Worm (Caenorhabditis elegans) whole organism, L2 larva: ENCODE results near the gene hpo-34.

Source experiments
- F13H6.1 ChIP-seq: sonication (generic microtip); optimal IDR thresholded peaks from 2 replicates; lab custom pipeline; 2016; ENCODE audit warnings: missing genetic modification characterization, missing compliant biosample characterization
- elt-3 ChIP-seq: sonication (generic microtip); optimal IDR thresholded peaks from 2 replicates; lab custom pipeline; 2017; ENCODE audit warnings: missing biosample characterization, missing genetic modification characterization
- nhr-11 ChIP-seq: fragments of 150-350 bp; optimal IDR thresholded peaks from 2 replicates; lab custom pipeline; 2014; ENCODE audit warnings: missing biosample characterization, missing genetic modification characterization
- snpc-4 ChIP-seq: fragments of 150-350 bp; optimal IDR thresholded peaks from 2 replicates; lab custom pipeline; 2014; ENCODE audit warnings: missing biosample characterization, missing genetic modification characterization
- unc-39 ChIP-seq: fragments of 150-350 bp; optimal IDR thresholded peaks from 2 replicates; lab custom pipeline; 2014; ENCODE audit warnings: missing biosample characterization, missing genetic modification characterization

DNA sequence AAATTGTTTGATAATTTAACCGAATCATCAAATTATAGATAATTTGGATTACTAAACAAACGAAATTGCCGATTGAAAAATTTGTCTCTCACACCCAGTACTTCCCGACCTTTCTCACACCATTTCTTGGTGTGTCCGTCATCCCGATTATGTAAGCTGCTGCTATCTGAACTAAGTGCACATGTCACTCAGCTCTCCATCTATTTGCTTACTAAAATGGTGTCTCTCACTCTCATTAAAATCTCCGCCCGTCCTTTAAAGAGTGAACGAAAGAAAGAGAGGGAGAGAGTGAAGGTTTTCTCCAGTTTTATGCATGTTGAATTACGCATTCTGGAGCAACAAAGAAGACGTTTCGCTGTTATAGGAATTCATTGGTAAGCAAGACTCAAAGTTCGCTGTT lies 35.7 kb upstream of the hpo-34 start:
- TF ChIP-seq snpc-4 (no peak), F13H6.1 (no peak), nhr-11 (no peak), elt-3 (tag; lab: Kevin White, UChicago) (no peak), unc-39 (no peak)
